Worm (Caenorhabditis elegans) whole organism, L3 larva: Measurements from ENCODE around the gene W06G6.2.
"Not testable (repeated sequence)": the region's sequence is repeated elsewhere in the genome, so short reads cannot be mapped to it uniquely, and the experiment has no call there.

Experiments
- ZK546.5 ChIP-seq: sonication (generic microtip); optimal IDR thresholded peaks from 2 replicates; lab custom pipeline; 2017; ENCODE audit warnings: missing biosample characterization, missing genetic modification characterization
- aly-2 ChIP-seq: fragments of 150-350 bp; optimal IDR thresholded peaks from 2 replicates; lab custom pipeline; 2014; ENCODE audit warnings: missing biosample characterization, missing genetic modification characterization
- ama-1 ChIP-seq: fragments of 150-350 bp; optimal IDR thresholded peaks from 2 replicates; lab custom pipeline; 2018
- egl-5 ChIP-seq: fragments of 150-350 bp; optimal IDR thresholded peaks from 2 replicates; lab custom pipeline; 2017; ENCODE audit warnings: missing biosample characterization, missing genetic modification reagents, missing genetic modification characterization, inconsistent platforms
- elt-2 ChIP-seq: sonication (generic microtip); optimal IDR thresholded peaks from 2 replicates; lab custom pipeline; 2016; ENCODE audit warnings: missing genetic modification reagents, mild to moderate bottlenecking, missing genetic modification characterization, missing compliant biosample characterization
- elt-3 ChIP-seq, 3 experiments: fragments of 150-350 bp in 1 of 3; sonication (generic microtip) in 2 of 3; optimal IDR thresholded peaks; 2 replicates in 2 of 3; 4 replicates in 1 of 3; lab custom pipeline; 2014 to 2017; ENCODE audit warnings: missing biosample characterization in 3 of 3, missing genetic modification characterization in 3 of 3
- eor-1 ChIP-seq, 2 experiments: fragments of 150-350 bp; optimal IDR thresholded peaks; 2 replicates each; lab custom pipeline; 2014 to 2018; ENCODE audit warnings: missing biosample characterization in 2 of 2, missing genetic modification characterization in 2 of 2
- fkh-10 ChIP-seq: sonication (generic microtip); optimal IDR thresholded peaks from 2 replicates; lab custom pipeline; 2017; ENCODE audit warnings: missing biosample characterization, missing genetic modification reagents, missing genetic modification characterization
- fos-1 ChIP-seq: fragments of 150-350 bp; optimal IDR thresholded peaks from 2 replicates; lab custom pipeline; 2014; ENCODE audit warnings: missing biosample characterization, missing genetic modification characterization
- hmg-11 ChIP-seq: sonication (generic microtip); optimal IDR thresholded peaks from 2 replicates; lab custom pipeline; 2016; ENCODE audit warnings: missing genetic modification characterization, missing compliant biosample characterization
- jun-1 ChIP-seq: fragments of 150-350 bp; optimal IDR thresholded peaks from 2 replicates; lab custom pipeline; 2014; ENCODE audit warnings: missing biosample characterization, missing genetic modification reagents, missing genetic modification characterization
- lin-15B ChIP-seq: fragments of 150-350 bp; optimal IDR thresholded peaks from 2 replicates; lab custom pipeline; 2014; ENCODE audit warnings: missing biosample characterization, missing genetic modification characterization
- lin-39 ChIP-seq: fragments of 150-350 bp; optimal IDR thresholded peaks from 2 replicates; lab custom pipeline; 2018; ENCODE audit warnings: missing biosample characterization, missing genetic modification reagents, missing genetic modification characterization
- lsy-12 ChIP-seq: sonication (generic microtip); optimal IDR thresholded peaks from 2 replicates; lab custom pipeline; 2016; ENCODE audit warnings: mild to moderate bottlenecking, missing genetic modification characterization, missing compliant biosample characterization
- mdl-1 ChIP-seq: fragments of 150-350 bp; optimal IDR thresholded peaks from 2 replicates; lab custom pipeline; 2014; ENCODE audit warnings: missing biosample characterization, missing genetic modification characterization
- mml-1 ChIP-seq: fragments of 150-350 bp; sonication (generic microtip); optimal IDR thresholded peaks from 3 replicates; lab custom pipeline; 2014; ENCODE audit warnings: missing biosample characterization, missing genetic modification characterization
- nhr-23 ChIP-seq: fragments of 150-350 bp; optimal IDR thresholded peaks from 2 replicates; lab custom pipeline; 2014; ENCODE audit warnings: missing biosample characterization, missing genetic modification reagents, missing genetic modification characterization
- nhr-25 ChIP-seq: sonication (generic microtip); optimal IDR thresholded peaks from 2 replicates; lab custom pipeline; 2017; ENCODE audit warnings: missing biosample characterization, missing genetic modification characterization
- nhr-28 ChIP-seq: fragments of 150-350 bp; optimal IDR thresholded peaks from 2 replicates; lab custom pipeline; 2014; ENCODE audit warnings: missing biosample characterization, missing genetic modification characterization
- nhr-67 ChIP-seq: fragments of 150-350 bp; optimal IDR thresholded peaks from 2 replicates; lab custom pipeline; 2014; ENCODE audit warnings: missing biosample characterization, missing genetic modification characterization
- nhr-76 ChIP-seq: fragments of 150-350 bp; sonication (generic microtip); optimal IDR thresholded peaks from 5 replicates; lab custom pipeline; 2014; ENCODE audit warnings: missing biosample characterization, missing genetic modification characterization
- nhr-77 ChIP-seq: fragments of 150-350 bp; optimal IDR thresholded peaks from 2 replicates; lab custom pipeline; 2014; ENCODE audit warnings: missing biosample characterization, missing genetic modification characterization
- pha-4 ChIP-seq: fragments of 150-350 bp; optimal IDR thresholded peaks from 2 replicates; lab custom pipeline; 2014; ENCODE audit warnings: missing biosample characterization, missing genetic modification reagents, missing genetic modification characterization
- pqm-1 ChIP-seq: fragments of 150-350 bp; optimal IDR thresholded peaks from 2 replicates; lab custom pipeline; 2017; ENCODE audit warnings: missing biosample characterization, missing genetic modification characterization, inconsistent platforms
- sea-2 ChIP-seq: fragments of 150-350 bp; sonication (generic microtip); optimal IDR thresholded peaks from 4 replicates; lab custom pipeline; 2014; ENCODE audit warnings: missing biosample characterization, missing genetic modification reagents, missing genetic modification characterization
- skn-1 ChIP-seq: fragments of 150-350 bp; optimal IDR thresholded peaks from 2 replicates; lab custom pipeline; 2014; ENCODE audit warnings: missing biosample characterization, missing genetic modification characterization
- snpc-4 ChIP-seq: fragments of 150-350 bp; optimal IDR thresholded peaks from 2 replicates; lab custom pipeline; 2014; ENCODE audit warnings: missing biosample characterization, missing genetic modification characterization
- tbx-2 ChIP-seq: sonication (generic microtip); optimal IDR thresholded peaks from 2 replicates; lab custom pipeline; 2016; ENCODE audit warnings: mild to moderate bottlenecking, missing genetic modification characterization, missing compliant biosample characterization
- unc-39 ChIP-seq: sonication (generic microtip); optimal IDR thresholded peaks from 4 replicates; lab custom pipeline; 2017; ENCODE audit warnings: missing biosample characterization, missing genetic modification characterization
- zag-1 ChIP-seq: fragments of 150-350 bp; optimal IDR thresholded peaks from 2 replicates; lab custom pipeline; 2014; ENCODE audit warnings: missing biosample characterization, missing genetic modification characterization
- ztf-11 ChIP-seq: fragments of 150-350 bp; optimal IDR thresholded peaks from 2 replicates; lab custom pipeline; 2014; ENCODE audit warnings: missing biosample characterization, missing genetic modification characterization
- ztf-4 ChIP-seq: fragments of 150-350 bp; optimal IDR thresholded peaks from 2 replicates; lab custom pipeline; 2014; ENCODE audit warnings: missing biosample characterization, missing genetic modification characterization

The W06G6.2 gene

DNA sequence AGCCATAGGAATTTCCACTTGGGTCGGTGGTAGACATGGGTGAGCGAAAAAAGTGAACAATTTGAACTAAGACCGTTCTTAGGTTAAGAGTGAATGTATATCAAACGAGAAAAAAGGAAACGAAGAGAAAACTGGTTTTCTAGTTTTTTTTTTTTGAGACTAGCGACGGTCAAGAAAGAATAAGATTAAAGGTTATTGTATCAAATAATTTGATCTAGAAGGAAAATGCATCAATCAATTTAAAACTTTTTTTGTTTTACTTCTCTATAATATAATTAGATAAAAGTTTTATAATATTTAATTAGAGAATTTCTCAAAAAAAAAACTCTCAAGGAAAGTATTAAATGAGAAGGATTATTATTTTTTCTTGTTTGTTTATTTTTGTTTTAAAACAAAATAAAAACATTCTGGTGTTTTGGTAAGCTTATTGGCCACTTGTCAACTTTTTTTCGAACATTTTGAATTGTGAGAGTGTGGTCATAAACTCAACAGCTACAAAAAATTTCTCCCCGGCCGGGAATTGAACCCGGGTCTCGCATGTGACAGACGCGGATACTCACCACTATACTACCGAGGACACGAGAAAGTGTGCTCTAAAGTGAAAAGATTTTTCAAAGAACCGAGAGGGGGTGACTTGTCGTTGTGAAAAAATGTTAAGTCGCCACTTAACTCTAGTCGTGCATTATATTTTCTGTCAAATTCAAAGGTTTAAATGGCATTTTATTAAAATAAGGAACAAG, 16.3 kb downstream of the W06G6.2 start, which contains the start of gene W06G6.17:
Gene W06G6.17, minus strand, starts transcription at position 51 of the 740 bp plus-strand sequence.
- TF ChIP-seq nhr-77 (tag; lab: Kevin White, UChicago) (no peak), nhr-76 (tag; lab: Kevin White, UChicago) (no peak), fos-1 (tag; lab: Kevin White, UChicago) (no peak), nhr-23 (no peak), elt-2 (tag; lab: Kevin White, UChicago) (peak; percentile 11), ztf-11 (no peak), ztf-4 (no peak)

- no peak for TF ChIP-seq ztf-4
- TF ChIP-seq, all 47 proteins: peak for 0
Measured at ce11 chrV:16646372-16646771, 17.3 kb downstream of the W06G6.2 start, which contains the start of gene W06G6.9. Gene W06G6.9 (minus strand): TSS chrV:16646472.

DNA sequence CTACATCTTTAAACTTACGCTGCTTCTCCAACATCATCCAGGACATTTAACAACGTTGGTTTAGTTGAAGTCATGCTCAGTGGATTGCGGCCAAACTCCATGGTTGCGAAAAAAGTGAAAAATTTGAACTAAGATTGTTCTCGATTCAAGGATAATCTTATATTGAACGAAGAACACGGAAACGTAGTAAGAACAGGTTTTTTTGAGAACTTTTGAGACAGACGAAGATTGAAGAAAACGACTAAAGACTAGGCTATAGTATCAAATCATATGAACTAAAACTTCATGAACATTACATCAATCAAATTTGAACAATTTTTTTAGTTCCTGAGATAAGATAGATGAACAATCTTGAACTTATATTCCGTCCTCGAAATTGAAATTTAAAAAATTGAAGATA, 18.0 kb downstream of the W06G6.2 start, which contains the start of gene W06G6.10:
Gene W06G6.10, minus strand, starts transcription at position 101 of the 400 bp plus-strand sequence.
- TF ChIP-seq lin-15B (tag; lab: Kevin White, UChicago) (no peak), nhr-23 (no peak), mml-1 (no peak), aly-2 (tag; lab: Kevin White, UChicago) (no peak), fos-1 (tag; lab: Kevin White, UChicago) (no peak), pha-4 (tag; lab: Kevin White, UChicago) (no peak), nhr-76 (tag; lab: Kevin White, UChicago) (no peak), fkh-10 (GFP tag; lab: Kevin White, UChicago) (no peak), nhr-28 (tag; lab: Kevin White, UChicago) (no peak)

DNA sequence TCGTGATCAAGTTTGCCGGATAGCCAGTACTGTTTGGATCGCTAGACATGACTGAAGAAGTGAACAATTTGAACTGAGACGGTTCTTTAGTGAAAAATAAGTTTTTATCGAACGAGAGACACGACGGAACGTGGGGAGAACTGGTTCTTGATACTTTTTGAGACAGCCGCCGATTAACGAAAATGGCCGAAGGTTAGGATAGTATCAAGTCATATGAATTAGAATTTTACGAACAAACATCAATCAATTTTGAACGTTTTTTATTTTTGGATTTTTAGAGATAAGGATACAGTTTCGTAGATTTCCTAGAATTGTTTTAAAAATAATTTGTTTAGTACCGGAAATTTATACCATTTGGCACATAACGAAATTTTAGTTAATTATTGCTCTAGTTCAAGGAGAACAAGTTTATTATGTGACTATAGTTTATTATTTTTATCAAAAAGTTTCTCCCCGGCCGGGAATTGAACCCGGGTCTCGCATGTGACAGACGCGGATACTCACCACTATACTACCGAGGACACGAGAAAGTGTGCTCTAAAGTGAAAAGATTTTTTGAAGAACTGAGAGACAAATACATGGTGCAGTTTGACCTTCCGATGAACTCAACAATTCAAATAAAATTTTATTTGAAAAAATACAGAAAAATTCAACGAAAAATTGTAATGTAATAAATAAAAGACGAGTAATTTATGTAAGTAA, 19.4 kb downstream of the W06G6.2 start, which contains the start of gene W06G6.20:
Gene W06G6.20, minus strand, starts transcription at position 51 of the 702 bp plus-strand sequence.
- TF ChIP-seq nhr-25 (no peak), lsy-12 (tag; lab: Kevin White, UChicago) (no peak), elt-2 (tag; lab: Kevin White, UChicago) (peak; percentile 12), pqm-1 (tag; lab: Kevin White, UChicago) (no peak), fkh-10 (GFP tag; lab: Kevin White, UChicago) (no peak), elt-3 (tag; optimal IDR thresholded peaks at IDR 0.05; lab: Kevin White, UChicago) (no peak), sea-2 (no peak)

- TF ChIP-seq elt-2 (tag; lab: Kevin White, UChicago); nhr-67 (tag; lab: Kevin White, UChicago); zag-1: not testable (repeated sequence)
Measured at ce11 chrV:16649200-16649599, 20.1 kb downstream of the W06G6.2 start, which contains the start of gene W06G6.11. Gene W06G6.11 (minus strand): TSS chrV:16649300.

DNA sequence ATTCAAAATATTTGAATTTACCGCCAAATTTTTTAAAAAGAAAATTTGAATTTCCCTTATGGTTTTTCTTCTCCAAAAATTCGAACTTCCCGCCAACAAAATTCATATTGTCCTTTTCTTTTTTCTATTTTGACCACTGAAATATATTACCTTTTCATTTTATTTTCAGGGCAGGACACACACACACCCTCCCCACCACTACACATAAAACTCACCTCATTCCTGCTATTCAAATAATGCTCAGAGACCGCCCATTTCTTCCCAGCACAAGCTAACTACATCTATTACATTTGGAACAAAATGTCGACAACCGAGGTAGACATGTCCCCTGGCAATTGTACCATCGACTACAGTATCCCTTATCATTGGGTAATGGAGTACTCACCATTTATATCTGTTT, 25.2 kb downstream of the W06G6.2 start, which contains the start of gene W06G6.15:
Gene W06G6.15, plus strand, starts transcription at position 301 of the 400 bp plus-strand sequence.
- not testable (repeated sequence) for TF ChIP-seq hmg-11 (tag; lab: Kevin White, UChicago); elt-2 (tag; lab: Kevin White, UChicago); elt-3 (tag; optimal IDR thresholded peaks at IDR 0.05; lab: Kevin White, UChicago)

- TF ChIP-seq ama-1; egl-5 (tag; lab: Kevin White, UChicago); eor-1 (tag; optimal IDR thresholded peaks at IDR 0.05; lab: Kevin White, UChicago): not testable (repeated sequence)
Measured at ce11 chrV:16660816-16661215, 31.7 kb downstream of the W06G6.2 start, which contains the start of gene Y70C5B.2. Gene Y70C5B.2 (minus strand): TSS chrV:16660916.

- TF ChIP-seq sea-2 (no peak), lin-39 (tag; lab: Kevin White, UChicago) (no peak), snpc-4 (tag; lab: Kevin White, UChicago) (no peak), jun-1 (tag; lab: Kevin White, UChicago) (no peak), eor-1 (tag; optimal IDR thresholded peaks at IDR 0.05; lab: Kevin White, UChicago) (no peak), fos-1 (tag; lab: Kevin White, UChicago) (no peak), unc-39 (no peak), ztf-4 (no peak), tbx-2 (no peak), mdl-1 (tag; lab: Kevin White, UChicago) (no peak), skn-1 (no peak), ZK546.5 (tag; lab: Kevin White, UChicago) (no peak), lin-15B (tag; lab: Kevin White, UChicago) (no peak), fkh-10 (GFP tag; lab: Kevin White, UChicago) (no peak), hmg-11 (tag; lab: Kevin White, UChicago) (no peak)
Measured at ce11 chrV:16666647-16667046, 37.6 kb downstream of the W06G6.2 start, which contains the start of gene F14F8.14. Gene F14F8.14 (minus strand): TSS chrV:16666747.
